Worm (Caenorhabditis elegans) whole organism, young adult: ENCODE data around the gene F20A1.2.

Source experiments
- B0035.1 ChIP-seq: sonication (generic microtip); optimal IDR thresholded peaks from 2 replicates; lab custom pipeline; 2016; ENCODE audit warnings: missing genetic modification characterization, mild to moderate bottlenecking, missing compliant biosample characterization, missing genotype, missing genetic modification reagents
- F23B12.7 ChIP-seq: sonication (generic microtip); optimal IDR thresholded peaks from 2 replicates; lab custom pipeline; 2017; ENCODE audit warnings: missing genetic modification characterization, mild to moderate bottlenecking, missing compliant biosample characterization, antibody characterized with exemption, moderate library complexity; ENCODE audit not compliant: insufficient read depth
- F52B5.7 ChIP-seq: sonication (generic microtip); optimal IDR thresholded peaks from 2 replicates; lab custom pipeline; 2016; ENCODE audit warnings: mild to moderate bottlenecking, missing genetic modification characterization, missing compliant biosample characterization
- F57A8.1 ChIP-seq: fragments of 200-800 bp; sonication (Bioruptor generic); optimal IDR thresholded peaks from 2 replicates; lab custom pipeline; 2018; ENCODE audit warnings: mild to moderate bottlenecking, missing genetic modification characterization, moderate library complexity, missing compliant biosample characterization
- F57C9.4 ChIP-seq: sonication (generic microtip); optimal IDR thresholded peaks from 2 replicates; lab custom pipeline; 2017; ENCODE audit warnings: mild to moderate bottlenecking, missing genetic modification characterization, missing compliant biosample characterization
- K11D2.4 ChIP-seq: fragments of 200-800 bp; sonication (Bioruptor generic); IDR thresholded peaks from 2 replicates; pipeline ENCODE4 v1.3.6; 2022; ENCODE audit warnings: missing genetic modification reagents, missing genetic modification characterization, missing compliant biosample characterization
- T26A5.8 ChIP-seq: sonication (generic microtip); optimal IDR thresholded peaks from 2 replicates; lab custom pipeline; 2016; ENCODE audit warnings: missing genetic modification characterization, missing compliant biosample characterization
- Y67H2A.10 ChIP-seq: fragments of 200-800 bp; sonication (Bioruptor generic); conservative IDR thresholded peaks from 2 replicates; pipeline ENCODE4 v1.3.6; 2022; ENCODE audit warnings: missing genetic modification reagents, missing genetic modification characterization, missing compliant biosample characterization
- ama-1 ChIP-seq, 3 experiments: fragments of 150-350 bp in 1 of 3; sonication (generic microtip) in 2 of 3; optimal IDR thresholded peaks; 2 replicates each; lab custom pipeline; 2014 to 2018; ENCODE audit warnings: missing biosample characterization in 2 of 3, missing genetic modification characterization in 2 of 3, missing genetic modification reagents in 2 of 3
- atf-7 ChIP-seq: sonication (generic microtip); optimal IDR thresholded peaks from 2 replicates; lab custom pipeline; 2017; ENCODE audit warnings: mild to moderate bottlenecking, missing genetic modification characterization, missing compliant biosample characterization
- athp-1 ChIP-seq: sonication (generic microtip); optimal IDR thresholded peaks from 2 replicates; lab custom pipeline; 2017; ENCODE audit warnings: mild to moderate bottlenecking, missing genetic modification characterization, missing compliant biosample characterization
- attf-6 ChIP-seq: fragments of 200-800 bp; sonication (Bioruptor generic); IDR thresholded peaks from 2 replicates; pipeline ENCODE4 v1.3.6; 2022; ENCODE audit warnings: missing genetic modification reagents, missing genetic modification characterization, missing compliant biosample characterization
- cebp-1 ChIP-seq, 2 experiments: fragments of 200-800 bp in 1 of 2; sonication (Bioruptor generic) in 1 of 2; sonication (generic microtip) in 1 of 2; IDR thresholded peaks in 1 of 2; optimal IDR thresholded peaks in 1 of 2; 2 replicates each; pipeline versions ENCODE4 v1.3.6 to Lab custom; 2017 to 2022; ENCODE audit warnings: missing compliant biosample characterization in 2 of 2, missing genetic modification characterization in 2 of 2, mild to moderate bottlenecking in 1 of 2, missing genetic modification reagents in 1 of 2, moderate library complexity in 1 of 2
- ceh-58 ChIP-seq: fragments of 200-800 bp; sonication (Bioruptor generic); IDR thresholded peaks from 2 replicates; pipeline ENCODE4 v1.3.6; 2022; ENCODE audit warnings: missing genetic modification characterization, missing compliant biosample characterization
- fkh-3 ChIP-seq: sonication (generic microtip); optimal IDR thresholded peaks from 2 replicates; lab custom pipeline; 2016; ENCODE audit warnings: mild to moderate bottlenecking, missing genetic modification characterization, missing compliant biosample characterization
- hlh-12 ChIP-seq: sonication (generic microtip); optimal IDR thresholded peaks from 2 replicates; lab custom pipeline; 2016; ENCODE audit warnings: missing genetic modification characterization, missing compliant biosample characterization
- hmg-20 ChIP-seq: fragments of 200-800 bp; sonication (Bioruptor generic); IDR thresholded peaks from 2 replicates; pipeline ENCODE4 v1.3.6; 2022; ENCODE audit warnings: missing genetic modification reagents, missing genetic modification characterization, missing compliant biosample characterization
- hrde-1 ChIP-seq: sonication (generic microtip); optimal IDR thresholded peaks from 2 replicates; lab custom pipeline; 2016; ENCODE audit warnings: missing genetic modification characterization, mild to moderate bottlenecking, missing compliant biosample characterization, moderate library complexity, missing genotype, missing genetic modification reagents, borderline replicate concordance
- lag-1 ChIP-seq: fragments of 200-800 bp; sonication (Bioruptor generic); IDR thresholded peaks from 2 replicates; pipeline ENCODE4 v1.3.6; 2022; ENCODE audit warnings: missing genetic modification reagents, missing genetic modification characterization, missing compliant biosample characterization
- lsl-1 ChIP-seq: fragments of 200-800 bp; sonication (Bioruptor generic); optimal IDR thresholded peaks from 2 replicates; lab custom pipeline; 2018; ENCODE audit warnings: mild to moderate bottlenecking, missing genetic modification characterization, moderate library complexity, missing compliant biosample characterization
- nfya-2 ChIP-seq: fragments of 200-800 bp; sonication (Bioruptor generic); IDR thresholded peaks from 2 replicates; pipeline ENCODE4 v1.3.6; 2022; ENCODE audit warnings: missing genetic modification reagents, missing genetic modification characterization, missing compliant biosample characterization
- nfyb-1 ChIP-seq: fragments of 200-800 bp; sonication (Bioruptor generic); IDR thresholded peaks from 2 replicates; pipeline ENCODE4 v1.3.6; 2022; ENCODE audit warnings: missing genetic modification reagents, missing genetic modification characterization, missing compliant biosample characterization
- nhr-179 ChIP-seq: sonication (generic microtip); optimal IDR thresholded peaks from 2 replicates; lab custom pipeline; 2016; ENCODE audit warnings: mild to moderate bottlenecking, missing genetic modification characterization, missing compliant biosample characterization
- nhr-90 ChIP-seq: sonication (generic microtip); optimal IDR thresholded peaks from 2 replicates; lab custom pipeline; 2016; ENCODE audit warnings: missing genotype, mild to moderate bottlenecking, missing genetic modification characterization, missing compliant biosample characterization
- pha-4 ChIP-seq: fragments of 150-350 bp; sonication (generic microtip); optimal IDR thresholded peaks from 2 replicates; lab custom pipeline; 2014; ENCODE audit warnings: missing biosample characterization, missing genetic modification reagents, missing genetic modification characterization
- rcor-1 ChIP-seq: fragments of 200-800 bp; sonication (Bioruptor generic); IDR thresholded peaks from 2 replicates; pipeline ENCODE4 v1.3.6; 2022; ENCODE audit warnings: missing genetic modification reagents, missing genetic modification characterization, missing compliant biosample characterization
- repo-1 ChIP-seq: sonication (generic microtip); optimal IDR thresholded peaks from 2 replicates; lab custom pipeline; 2017; ENCODE audit warnings: mild to moderate bottlenecking, missing genetic modification characterization, missing compliant biosample characterization
- rpc-1 ChIP-seq, 2 experiments: fragments of 150-350 bp in 1 of 2; sonication (generic microtip) in 1 of 2; optimal IDR thresholded peaks; 2 replicates each; lab custom pipeline; 2014 to 2018; ENCODE audit warnings: missing biosample characterization in 1 of 2, missing genetic modification characterization in 1 of 2, missing genetic modification reagents in 1 of 2, missing genotype in 1 of 2
- snpc-1.1 ChIP-seq: sonication (generic microtip); optimal IDR thresholded peaks from 2 replicates; lab custom pipeline; 2017; ENCODE audit warnings: missing genetic modification characterization, mild to moderate bottlenecking, missing compliant biosample characterization, antibody characterized with exemption, moderate library complexity, missing genotype, missing genetic modification reagents; ENCODE audit not compliant: insufficient read depth
- somi-1 ChIP-seq: fragments of 200-800 bp; sonication (Bioruptor generic); optimal IDR thresholded peaks from 2 replicates; lab custom pipeline; 2018; ENCODE audit warnings: mild to moderate bottlenecking, missing genetic modification characterization, missing compliant biosample characterization
- sptf-2 ChIP-seq: fragments of 200-800 bp; sonication (Bioruptor generic); optimal IDR thresholded peaks from 2 replicates; lab custom pipeline; 2018; ENCODE audit warnings: mild to moderate bottlenecking, missing genetic modification characterization, missing compliant biosample characterization
- tbx-9 ChIP-seq: sonication (generic microtip); optimal IDR thresholded peaks from 2 replicates; lab custom pipeline; 2016; ENCODE audit warnings: borderline replicate concordance, missing genetic modification characterization, inconsistent platforms, missing compliant biosample characterization
- zim-3 ChIP-seq: sonication (generic microtip); optimal IDR thresholded peaks from 2 replicates; lab custom pipeline; 2017; ENCODE audit warnings: mild to moderate bottlenecking, missing genetic modification characterization, moderate library complexity, missing compliant biosample characterization
- ztf-25 ChIP-seq: fragments of 200-800 bp; sonication (Bioruptor generic); IDR thresholded peaks from 2 replicates; pipeline ENCODE4 v1.3.6; 2022; ENCODE audit warnings: missing genetic modification reagents, missing genetic modification characterization, missing compliant biosample characterization
- ztf-28 ChIP-seq: fragments of 200-800 bp; sonication (Bioruptor generic); IDR thresholded peaks from 2 replicates; pipeline ENCODE4 v1.3.6; 2022; ENCODE audit warnings: missing genetic modification reagents, missing genetic modification characterization, missing compliant biosample characterization
- ztf-3 ChIP-seq: fragments of 200-800 bp; sonication (Bioruptor generic); optimal IDR thresholded peaks from 2 replicates; lab custom pipeline; 2018; ENCODE audit warnings: mild to moderate bottlenecking, missing genetic modification characterization, missing compliant biosample characterization

Gene F20A1.2

DNA sequence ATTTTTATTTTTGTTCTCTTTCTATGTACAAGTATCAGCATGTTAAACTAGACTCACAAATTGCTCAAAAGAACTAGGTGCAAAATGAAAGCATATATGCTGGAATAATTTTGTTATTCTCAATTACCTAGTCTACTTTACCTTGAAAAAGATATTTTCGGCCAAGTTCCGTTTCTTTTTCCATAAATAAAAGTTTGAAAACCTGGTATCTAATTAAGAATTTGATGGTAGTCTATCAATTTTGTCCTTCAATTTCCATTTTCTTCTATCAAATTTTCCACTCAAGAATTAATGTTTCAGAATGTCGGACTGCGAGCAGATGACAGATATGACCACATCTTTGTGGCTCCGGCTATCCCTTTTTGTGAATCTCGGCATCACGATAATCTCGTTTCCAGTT, 42.3 kb upstream of the F20A1.2 start, which contains the start of gene srab-4:
srab-4 (plus strand) TSS at position 301 of the 400 bp plus-strand sequence.
- TF ChIP-seq ama-1 (optimal IDR thresholded peaks at IDR 0.05; lab: Kevin White, UChicago): no peak
- no peak for TF ChIP-seq ama-1 (GFP tag; optimal IDR thresholded peaks at IDR 0.05; lab: Kevin White, UChicago)
- no peak for TF ChIP-seq B0035.1 (tag; lab: Kevin White, UChicago)
- no peak for TF ChIP-seq tbx-9
- no peak for TF ChIP-seq Y67H2A.10 (GFP tag; lab: Robert Waterston, UW)
- TF ChIP-seq hmg-20 (GFP tag; lab: Robert Waterston, UW): no peak
- no peak for TF ChIP-seq attf-6 (GFP tag; lab: Robert Waterston, UW)
- TF ChIP-seq nfya-2: no peak
- no peak for TF ChIP-seq ztf-28
- no peak for TF ChIP-seq nfyb-1 (GFP tag; lab: Robert Waterston, UW)
- TF ChIP-seq ztf-3 (GFP tag; lab: Kevin White, UChicago): no peak
- TF ChIP-seq ztf-25: no peak
- no peak for TF ChIP-seq T26A5.8 (tag; lab: Kevin White, UChicago)
- no peak for TF ChIP-seq pha-4
- TF ChIP-seq sptf-2 (GFP tag; lab: Kevin White, UChicago): no peak
- TF ChIP-seq F57C9.4 (tag; lab: Kevin White, UChicago): no peak
- TF ChIP-seq athp-1 (tag; lab: Kevin White, UChicago): no peak
- TF ChIP-seq somi-1 (GFP tag; lab: Kevin White, UChicago): no peak
- TF ChIP-seq zim-3 (tag; lab: Kevin White, UChicago): no peak
- TF ChIP-seq hrde-1: no peak
- TF ChIP-seq fkh-3 (tag; lab: Kevin White, UChicago): no peak

DNA sequence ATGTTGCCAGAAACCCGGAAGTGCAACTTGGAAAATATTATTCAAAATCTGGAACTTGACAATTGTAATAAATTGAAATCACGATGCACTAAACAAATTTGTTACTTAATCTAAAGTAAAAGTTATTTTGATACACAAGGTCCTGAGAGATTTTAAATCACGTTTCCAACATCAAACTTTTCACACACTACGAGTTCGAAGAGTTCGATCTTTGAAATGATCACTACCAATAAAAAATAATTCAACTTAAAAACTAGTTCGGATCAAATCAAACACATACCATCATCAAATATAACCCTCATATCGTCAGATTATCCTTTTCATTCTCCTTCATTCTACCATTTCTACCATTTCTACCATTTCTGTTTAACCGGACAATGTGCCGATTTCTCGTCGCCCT, 40.1 kb upstream of the F20A1.2 start, which contains the start of gene spig-10:
spig-10 (plus strand) TSS at position 301 of the 400 bp plus-strand sequence.
- TF ChIP-seq cebp-1 (GFP tag; IDR thresholded peaks at IDR 0.05; lab: Robert Waterston, UW) (no peak), cebp-1 (tag; optimal IDR thresholded peaks at IDR 0.05; lab: Kevin White, UChicago) (no peak)

DNA sequence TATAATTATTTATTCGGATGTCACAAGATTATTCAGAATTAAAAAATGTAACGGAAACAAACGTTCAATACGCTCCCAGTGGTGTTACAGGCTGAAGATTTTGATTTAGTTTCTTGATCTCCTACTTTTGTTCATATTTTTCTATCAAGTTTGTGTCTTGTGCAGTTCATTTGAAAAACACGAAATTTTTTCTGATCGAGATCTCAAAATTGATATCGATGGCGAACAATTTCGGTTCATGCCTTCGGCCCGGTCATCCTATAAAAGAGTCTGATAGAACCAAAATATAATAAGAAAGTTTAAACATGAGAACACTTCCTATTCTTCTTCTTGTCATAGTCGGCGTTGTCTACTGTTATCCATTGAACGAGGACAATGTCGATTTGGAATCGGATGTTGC, 38.8 kb upstream of the F20A1.2 start, which contains the start of gene drd-10:
drd-10 (plus strand) TSS at position 301 of the 400 bp plus-strand sequence.
- TF ChIP-seq ama-1 (optimal IDR thresholded peaks at IDR 0.05; lab: Kevin White, UChicago): no peak
- TF ChIP-seq ama-1 (GFP tag; optimal IDR thresholded peaks at IDR 0.05; lab: Kevin White, UChicago): no peak
- no peak for TF ChIP-seq nhr-179 (tag; lab: Kevin White, UChicago)
- TF ChIP-seq nhr-90 (tag; lab: Kevin White, UChicago): no peak
- no peak for TF ChIP-seq repo-1 (tag; lab: Kevin White, UChicago)
- TF ChIP-seq ztf-28: no peak
- TF ChIP-seq pha-4: no peak
- no peak for TF ChIP-seq atf-7 (tag; lab: Kevin White, UChicago)
- no peak for TF ChIP-seq F23B12.7 (tag; lab: Kevin White, UChicago)
- TF ChIP-seq lag-1: no peak
- no peak for TF ChIP-seq athp-1 (tag; lab: Kevin White, UChicago)
- no peak for TF ChIP-seq ceh-58 (GFP tag; lab: Robert Waterston, UW)
- no peak for TF ChIP-seq ztf-3 (GFP tag; lab: Kevin White, UChicago)
- no peak for TF ChIP-seq K11D2.4 (GFP tag; lab: Robert Waterston, UW)

DNA sequence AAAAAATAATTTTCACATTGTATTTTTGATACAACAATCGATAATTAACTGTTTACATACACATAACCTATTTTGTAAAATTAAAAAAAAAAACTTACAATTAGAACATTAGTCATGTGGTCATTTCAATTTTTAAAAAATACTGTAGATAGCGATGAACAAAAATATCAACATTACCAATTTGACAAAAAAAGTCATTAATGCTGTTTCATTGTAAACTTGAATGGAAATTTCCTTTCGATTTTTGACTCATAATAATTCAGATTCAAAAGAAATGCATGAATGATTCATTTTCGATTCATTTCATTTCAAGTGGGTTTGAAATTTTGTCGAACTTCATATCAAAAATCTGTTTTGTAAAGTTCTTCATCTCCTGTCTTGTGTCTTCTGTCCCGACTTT, 36.6 kb upstream of the F20A1.2 start, which contains the start of gene C33G8.2:
C33G8.2 (plus strand) TSS at position 301 of the 400 bp plus-strand sequence.
- no peak for TF ChIP-seq F57A8.1
- no peak for TF ChIP-seq hmg-20 (GFP tag; lab: Robert Waterston, UW)
- TF ChIP-seq lsl-1: no peak
- TF ChIP-seq hlh-12 (tag; lab: Kevin White, UChicago): no peak
- no peak for TF ChIP-seq atf-7 (tag; lab: Kevin White, UChicago)
- TF ChIP-seq rpc-1 (optimal IDR thresholded peaks at IDR 0.05; lab: Kevin White, UChicago): no peak
- no peak for TF ChIP-seq rpc-1 (tag; optimal IDR thresholded peaks at IDR 0.05; lab: Kevin White, UChicago)
- TF ChIP-seq cebp-1 (GFP tag; IDR thresholded peaks at IDR 0.05; lab: Robert Waterston, UW): no peak
- TF ChIP-seq cebp-1 (tag; optimal IDR thresholded peaks at IDR 0.05; lab: Kevin White, UChicago): no peak
- TF ChIP-seq F52B5.7: no peak
- no peak for TF ChIP-seq snpc-1.1 (tag; lab: Kevin White, UChicago)
- TF ChIP-seq rcor-1 (GFP tag; lab: Robert Waterston, UW): no peak
- TF ChIP-seq, all 124 proteins: peak for 0
